Worm (Caenorhabditis elegans) whole organism, early embryonic: Measurements from ENCODE around the gene C08G9.2.
A peak's percentile ranks its signal among the peaks of the same experiment; 100 is the strongest.

Source experiments
- B0310.2 ChIP-seq: sonication (generic microtip); optimal IDR thresholded peaks from 2 replicates; lab custom pipeline; 2016; ENCODE audit warnings: mild to moderate bottlenecking, missing genetic modification characterization, missing compliant biosample characterization
- aly-1 ChIP-seq: sonication (generic microtip); optimal IDR thresholded peaks from 2 replicates; lab custom pipeline; 2016; ENCODE audit warnings: missing genetic modification characterization, missing compliant biosample characterization
- ama-1 ChIP-seq: fragments of 150-350 bp; optimal IDR thresholded peaks from 2 replicates; lab custom pipeline; 2014
- ceh-13 ChIP-seq: fragments of 200-800 bp; sonication (Bioruptor generic); optimal IDR thresholded peaks from 2 replicates; lab custom pipeline; 2018; ENCODE audit warnings: mild to moderate bottlenecking, missing genetic modification characterization, missing compliant biosample characterization
- ets-7 ChIP-seq: sonication (generic microtip); optimal IDR thresholded peaks from 2 replicates; lab custom pipeline; 2016; ENCODE audit warnings: missing genotype, missing genetic modification characterization, missing compliant biosample characterization
- hmbx-1 ChIP-seq: sonication (generic microtip); optimal IDR thresholded peaks from 2 replicates; lab custom pipeline; 2016; ENCODE audit warnings: mild to moderate bottlenecking, missing genetic modification characterization, missing compliant biosample characterization
- hmg-4 ChIP-seq: fragments of 200-800 bp; sonication (Bioruptor generic); optimal IDR thresholded peaks from 2 replicates; lab custom pipeline; 2018; ENCODE audit warnings: mild to moderate bottlenecking, missing genetic modification characterization, missing compliant biosample characterization
- pes-1 ChIP-seq: fragments of 200-800 bp; sonication (Bioruptor generic); IDR thresholded peaks from 2 replicates; pipeline ENCODE4 v1.3.6; 2022; ENCODE audit warnings: missing genetic modification reagents, missing genetic modification characterization, missing compliant biosample characterization
- scrt-1 ChIP-seq: fragments of 200-800 bp; sonication (Bioruptor generic); IDR thresholded peaks from 2 replicates; pipeline ENCODE4 v1.3.6; 2022; ENCODE audit warnings: missing genetic modification characterization, missing compliant biosample characterization
- sea-1 ChIP-seq: fragments of 200-800 bp; sonication (Bioruptor generic); conservative IDR thresholded peaks from 2 replicates; pipeline ENCODE4 v1.3.6; 2022; ENCODE audit warnings: missing genetic modification characterization, missing compliant biosample characterization
- tbx-11 ChIP-seq: fragments of 200-800 bp; sonication (Bioruptor generic); IDR thresholded peaks from 2 replicates; pipeline ENCODE4 v1.3.6; 2022; ENCODE audit warnings: missing genetic modification characterization, missing compliant biosample characterization
- tbx-37 ChIP-seq: fragments of 200-800 bp; sonication (Bioruptor generic); conservative IDR thresholded peaks from 2 replicates; pipeline ENCODE4 v1.3.6; 2022; ENCODE audit warnings: missing genetic modification reagents, missing genetic modification characterization, missing compliant biosample characterization

C08G9.2 gene

DNA sequence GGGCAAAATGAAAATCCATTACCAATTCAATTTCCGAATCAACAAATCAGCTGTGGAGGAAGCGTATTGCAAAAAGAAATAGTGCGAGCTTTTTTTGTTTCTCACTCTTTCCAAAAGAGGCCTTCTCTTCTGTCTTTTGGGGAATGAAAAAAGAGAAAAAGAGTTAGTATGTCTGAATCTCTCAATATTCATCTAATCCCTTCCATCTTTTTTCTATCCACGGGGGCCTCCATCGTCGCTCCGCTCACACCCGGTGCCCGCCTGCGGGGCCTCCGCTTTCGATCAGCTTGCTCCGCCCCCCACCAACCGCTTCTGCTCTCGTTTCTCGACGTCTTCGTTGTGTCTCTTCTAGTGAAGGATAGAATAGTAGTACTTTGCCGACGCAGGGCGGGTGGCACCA lies 53.5 kb downstream of the C08G9.2 start:
- TF ChIP-seq hmg-4 (GFP tag; lab: Kevin White, UChicago) (no peak), ama-1 (lab: Kevin White, UChicago) (no peak), B0310.2 (tag; lab: Kevin White, UChicago) (no peak), tbx-11 (GFP tag; lab: Robert Waterston, UW) (0 out of 2 replicates have a peak, but pooled peaks have one; percentile 21), scrt-1 (no peak), aly-1 (tag; lab: Kevin White, UChicago) (no peak), ceh-13 (GFP tag; lab: Kevin White, UChicago) (no peak), ets-7 (no peak), tbx-37 (GFP tag; lab: Robert Waterston, UW) (no peak), sea-1 (0 out of 2 replicates have a peak, but pooled peaks have one; percentile 9), pes-1 (GFP tag; lab: Robert Waterston, UW) (no peak), hmbx-1 (tag; lab: Kevin White, UChicago) (no peak)
